Worm (Caenorhabditis elegans) whole organism, early embryonic: ENCODE measurements around the gene sri-31.

ENCODE experiments used
- B0310.2 ChIP-seq: sonication (generic microtip); optimal IDR thresholded peaks from 2 replicates; lab custom pipeline; 2016; ENCODE audit warnings: mild to moderate bottlenecking, missing genetic modification characterization, missing compliant biosample characterization
- F13C5.2 ChIP-seq: sonication (generic microtip); optimal IDR thresholded peaks from 2 replicates; lab custom pipeline; 2017; ENCODE audit warnings: mild to moderate bottlenecking, missing genetic modification characterization, inconsistent platforms, missing compliant biosample characterization
- aly-1 ChIP-seq: sonication (generic microtip); optimal IDR thresholded peaks from 2 replicates; lab custom pipeline; 2016; ENCODE audit warnings: missing genetic modification characterization, missing compliant biosample characterization
- ama-1 ChIP-seq: fragments of 150-350 bp; optimal IDR thresholded peaks from 2 replicates; lab custom pipeline; 2014
- ceh-13 ChIP-seq: fragments of 200-800 bp; sonication (Bioruptor generic); optimal IDR thresholded peaks from 2 replicates; lab custom pipeline; 2018; ENCODE audit warnings: mild to moderate bottlenecking, missing genetic modification characterization, missing compliant biosample characterization
- ceh-36 ChIP-seq: sonication (generic microtip); optimal IDR thresholded peaks from 2 replicates; lab custom pipeline; 2016; ENCODE audit warnings: missing genetic modification characterization, inconsistent platforms, missing compliant biosample characterization
- ets-7 ChIP-seq: sonication (generic microtip); optimal IDR thresholded peaks from 2 replicates; lab custom pipeline; 2016; ENCODE audit warnings: missing genotype, missing genetic modification characterization, missing compliant biosample characterization
- flt-1 ChIP-seq: fragments of 200-800 bp; sonication (Bioruptor generic); IDR thresholded peaks from 2 replicates; pipeline ENCODE4 v1.3.6; 2022; ENCODE audit warnings: missing genetic modification characterization, missing compliant biosample characterization
- hmbx-1 ChIP-seq: sonication (generic microtip); optimal IDR thresholded peaks from 2 replicates; lab custom pipeline; 2016; ENCODE audit warnings: mild to moderate bottlenecking, missing genetic modification characterization, missing compliant biosample characterization
- hmg-4 ChIP-seq: fragments of 200-800 bp; sonication (Bioruptor generic); optimal IDR thresholded peaks from 2 replicates; lab custom pipeline; 2018; ENCODE audit warnings: mild to moderate bottlenecking, missing genetic modification characterization, missing compliant biosample characterization
- hnd-1 ChIP-seq: sonication (generic microtip); optimal IDR thresholded peaks from 2 replicates; lab custom pipeline; 2016; ENCODE audit warnings: missing genetic modification characterization, missing compliant biosample characterization
- pes-1 ChIP-seq: fragments of 200-800 bp; sonication (Bioruptor generic); IDR thresholded peaks from 2 replicates; pipeline ENCODE4 v1.3.6; 2022; ENCODE audit warnings: missing genetic modification reagents, missing genetic modification characterization, missing compliant biosample characterization
- scrt-1 ChIP-seq: fragments of 200-800 bp; sonication (Bioruptor generic); IDR thresholded peaks from 2 replicates; pipeline ENCODE4 v1.3.6; 2022; ENCODE audit warnings: missing genetic modification characterization, missing compliant biosample characterization
- sea-1 ChIP-seq: fragments of 200-800 bp; sonication (Bioruptor generic); conservative IDR thresholded peaks from 2 replicates; pipeline ENCODE4 v1.3.6; 2022; ENCODE audit warnings: missing genetic modification characterization, missing compliant biosample characterization
- tbx-11 ChIP-seq: fragments of 200-800 bp; sonication (Bioruptor generic); IDR thresholded peaks from 2 replicates; pipeline ENCODE4 v1.3.6; 2022; ENCODE audit warnings: missing genetic modification characterization, missing compliant biosample characterization
- tbx-37 ChIP-seq: fragments of 200-800 bp; sonication (Bioruptor generic); conservative IDR thresholded peaks from 2 replicates; pipeline ENCODE4 v1.3.6; 2022; ENCODE audit warnings: missing genetic modification reagents, missing genetic modification characterization, missing compliant biosample characterization
- tra-4 ChIP-seq: sonication (generic microtip); optimal IDR thresholded peaks from 2 replicates; lab custom pipeline; 2017; ENCODE audit warnings: missing genetic modification characterization, missing compliant biosample characterization

Gene sri-31

ce11 chrII:3043358-3043757 is 7.4 kb upstream of the sri-31 start, which contains the start of gene B0454.8:
B0454.8 (minus strand) TSS chrII:3043458.
- TF ChIP-seq pes-1 (GFP tag; lab: Robert Waterston, UW) (no peak), aly-1 (tag; lab: Kevin White, UChicago) (no peak), ceh-13 (GFP tag; lab: Kevin White, UChicago) (no peak), B0310.2 (tag; lab: Kevin White, UChicago) (no peak), tbx-11 (GFP tag; lab: Robert Waterston, UW) (no peak)

ce11 chrII:3044023-3044422 is 6.8 kb upstream of the sri-31 start, which contains the start of gene sri-29:
sri-29 (plus strand) TSS chrII:3044323.
- TF ChIP-seq pes-1 (GFP tag; lab: Robert Waterston, UW) = no peak
- no peak for TF ChIP-seq scrt-1 (GFP tag; lab: Robert Waterston, UW)
- no peak for TF ChIP-seq F13C5.2 (tag; lab: Kevin White, UChicago)
- no peak for TF ChIP-seq hmg-4 (GFP tag; lab: Kevin White, UChicago)
- TF ChIP-seq hnd-1 = no peak
- no peak for TF ChIP-seq sea-1 (GFP tag; lab: Robert Waterston, UW)
- no peak for TF ChIP-seq tra-4 (tag; lab: Kevin White, UChicago)

- TF ChIP-seq tbx-37 (GFP tag; lab: Robert Waterston, UW) (no peak), ama-1 (lab: Kevin White, UChicago) (no peak), tbx-11 (GFP tag; lab: Robert Waterston, UW) (no peak), ceh-36 (tag; lab: Kevin White, UChicago) (no peak), ceh-13 (GFP tag; lab: Kevin White, UChicago) (no peak), aly-1 (tag; lab: Kevin White, UChicago) (no peak), hnd-1 (no peak), F13C5.2 (tag; lab: Kevin White, UChicago) (no peak), pes-1 (GFP tag; lab: Robert Waterston, UW) (no peak), flt-1 (GFP tag; lab: Robert Waterston, UW) (no peak), tra-4 (tag; lab: Kevin White, UChicago) (no peak), hmbx-1 (tag; lab: Kevin White, UChicago) (no peak), sea-1 (GFP tag; lab: Robert Waterston, UW) (no peak), B0310.2 (tag; lab: Kevin White, UChicago) (no peak), hmg-4 (GFP tag; lab: Kevin White, UChicago) (no peak)
Observed at ce11 chrII:3045422-3045821, 5.4 kb upstream of the sri-31 start.

- TF ChIP-seq ceh-36 (tag; lab: Kevin White, UChicago) (no peak), hmg-4 (GFP tag; lab: Kevin White, UChicago) (no peak), hmbx-1 (tag; lab: Kevin White, UChicago) (no peak), F13C5.2 (tag; lab: Kevin White, UChicago) (no peak), tbx-37 (GFP tag; lab: Robert Waterston, UW) (no peak), ama-1 (lab: Kevin White, UChicago) (no peak), aly-1 (tag; lab: Kevin White, UChicago) (no peak), pes-1 (GFP tag; lab: Robert Waterston, UW) (no peak), hnd-1 (no peak), ceh-13 (GFP tag; lab: Kevin White, UChicago) (no peak), tra-4 (tag; lab: Kevin White, UChicago) (no peak), B0310.2 (tag; lab: Kevin White, UChicago) (no peak)
Observed at ce11 chrII:3045875-3046274, 4.9 kb upstream of the sri-31 start, which contains the start of gene sri-30. sri-30 (plus strand) TSS chrII:3046175.

- TF ChIP-seq ets-7 (tag; lab: Kevin White, UChicago) (no peak), tbx-37 (GFP tag; lab: Robert Waterston, UW) (no peak), aly-1 (tag; lab: Kevin White, UChicago) (no peak), scrt-1 (GFP tag; lab: Robert Waterston, UW) (no peak), tbx-11 (GFP tag; lab: Robert Waterston, UW) (no peak), tra-4 (tag; lab: Kevin White, UChicago) (no peak), hmg-4 (GFP tag; lab: Kevin White, UChicago) (no peak), ceh-36 (tag; lab: Kevin White, UChicago) (no peak), B0310.2 (tag; lab: Kevin White, UChicago) (no peak), sea-1 (GFP tag; lab: Robert Waterston, UW) (no peak), flt-1 (GFP tag; lab: Robert Waterston, UW) (no peak), pes-1 (GFP tag; lab: Robert Waterston, UW) (no peak), hmbx-1 (tag; lab: Kevin White, UChicago) (no peak), hnd-1 (no peak), ceh-13 (GFP tag; lab: Kevin White, UChicago) (no peak), ama-1 (lab: Kevin White, UChicago) (no peak), F13C5.2 (tag; lab: Kevin White, UChicago) (no peak)
Observed at ce11 chrII:3048378-3048777, 2.4 kb upstream of the sri-31 start, which contains the start of gene sri-28. sri-28 (plus strand) TSS chrII:3048678.

- no peak for TF ChIP-seq hmg-4 (GFP tag; lab: Kevin White, UChicago)
- TF ChIP-seq ama-1 (lab: Kevin White, UChicago) = no peak
- no peak for TF ChIP-seq scrt-1 (GFP tag; lab: Robert Waterston, UW)
- peak; percentile 87 for TF ChIP-seq ceh-36 (tag; lab: Kevin White, UChicago)
- TF ChIP-seq pes-1 (GFP tag; lab: Robert Waterston, UW) = no peak
Observed at ce11 chrII:3048989-3049388, 1.8 kb upstream of the sri-31 start.

- no peak for TF ChIP-seq ets-7 (tag; lab: Kevin White, UChicago)
- TF ChIP-seq tbx-11 (GFP tag; lab: Robert Waterston, UW) = no peak
- TF ChIP-seq F13C5.2 (tag; lab: Kevin White, UChicago) = no peak
Observed at ce11 chrII:3051332-3051731, 529 bp downstream of the sri-31 start.
